Fruit fly (Drosophila melanogaster) whole organism, embryonic: ENCODE measurements around the gene Dcps.

ENCODE experiments used
- B-H2 ChIP-seq: fragments of 200-800 bp; sonication (Bioruptor generic); optimal IDR thresholded peaks from 2 replicates; lab custom pipeline; 2018; ENCODE audit warnings: missing biosample characterization, mild to moderate bottlenecking, missing genetic modification characterization
- C15 ChIP-seq: fragments of 200-800 bp; sonication (Bioruptor generic); IDR thresholded peaks from 3 replicates; pipeline ENCODE4 v1.3.6; 2022; ENCODE audit warnings: missing biosample characterization, missing genetic modification characterization
- CG10209 ChIP-seq: fragments of 200-800 bp; sonication (Bioruptor generic); optimal IDR thresholded peaks from 3 replicates; lab custom pipeline; 2017; ENCODE audit warnings: missing biosample characterization, mild to moderate bottlenecking, missing genetic modification characterization, missing genetic modification reagents
- CG10267 ChIP-seq: fragments of 200-800 bp; sonication (Bioruptor generic); optimal IDR thresholded peaks from 2 replicates; lab custom pipeline; 2018; ENCODE audit warnings: missing biosample characterization, mild to moderate bottlenecking, missing genetic modification characterization, moderate library complexity
- CG10431 ChIP-seq: fragments of 200-800 bp; sonication (Bioruptor generic); optimal IDR thresholded peaks from 3 replicates; lab custom pipeline; 2018; ENCODE audit warnings: missing biosample characterization, mild to moderate bottlenecking, missing genetic modification characterization
- CG12769 ChIP-seq: fragments of 200-800 bp; sonication (Bioruptor generic); optimal IDR thresholded peaks from 2 replicates; lab custom pipeline; 2019; ENCODE audit warnings: missing biosample characterization, mild to moderate bottlenecking, missing genetic modification characterization, moderate library complexity
- CG12942 ChIP-seq: fragments of 200-800 bp; sonication (Bioruptor generic); optimal IDR thresholded peaks from 3 replicates; lab custom pipeline; 2016; ENCODE audit warnings: missing biosample characterization, missing genetic modification characterization
- CG14014 ChIP-seq: fragments of 200-800 bp; sonication (Bioruptor generic); IDR thresholded peaks from 2 replicates; pipeline ENCODE4 v1.3.6; 2022; ENCODE audit warnings: missing biosample characterization, missing genetic modification characterization
- CG14965 ChIP-seq: fragments of 200-800 bp; sonication (Bioruptor generic); optimal IDR thresholded peaks from 2 replicates; lab custom pipeline; 2016; ENCODE audit warnings: missing biosample characterization, missing genetic modification characterization, borderline replicate concordance
- CG15011 ChIP-seq: fragments of 200-800 bp; sonication (Bioruptor generic); optimal IDR thresholded peaks from 3 replicates; lab custom pipeline; 2018; ENCODE audit warnings: missing biosample characterization, mild to moderate bottlenecking, missing genetic modification characterization
- CG18619 ChIP-seq: fragments of 200-800 bp; sonication (Bioruptor generic); optimal IDR thresholded peaks from 3 replicates; lab custom pipeline; 2017; ENCODE audit warnings: missing biosample characterization, mild to moderate bottlenecking, missing genetic modification characterization
- CG2678 ChIP-seq: fragments of 200-800 bp; sonication (Bioruptor generic); optimal IDR thresholded peaks from 3 replicates; lab custom pipeline; 2019; ENCODE audit warnings: missing biosample characterization, mild to moderate bottlenecking, missing genetic modification characterization, moderate library complexity
- CG34224 ChIP-seq: fragments of 200-800 bp; sonication (Bioruptor generic); IDR thresholded peaks from 3 replicates; pipeline ENCODE4 v1.3.6; 2022; ENCODE audit warnings: missing biosample characterization, missing genetic modification characterization; ENCODE audit not compliant: partially characterized antibody
- CG4328 ChIP-seq: fragments of 200-800 bp; sonication (Bioruptor generic); optimal IDR thresholded peaks from 3 replicates; lab custom pipeline; 2017; ENCODE audit warnings: missing biosample characterization, missing genetic modification reagents, missing genetic modification characterization
- CG4707 ChIP-seq: fragments of 200-800 bp; sonication (Bioruptor generic); optimal IDR thresholded peaks from 2 replicates; lab custom pipeline; 2018; ENCODE audit warnings: missing biosample characterization, mild to moderate bottlenecking, missing genetic modification characterization, moderate library complexity
- CG4730 ChIP-seq: fragments of 200-800 bp; sonication (Bioruptor generic); IDR thresholded peaks from 2 replicates; pipeline ENCODE4 v1.3.6; 2022; ENCODE audit warnings: missing biosample characterization, missing genetic modification characterization
- CG6254 ChIP-seq: fragments of 200-800 bp; sonication (Bioruptor generic); optimal IDR thresholded peaks from 3 replicates; lab custom pipeline; 2017; ENCODE audit warnings: mild to moderate bottlenecking, missing biosample characterization, missing genetic modification reagents, missing genetic modification characterization
- CG6854 ChIP-seq: fragments of 200-800 bp; sonication (Bioruptor generic); optimal IDR thresholded peaks from 3 replicates; lab custom pipeline; 2017; ENCODE audit warnings: missing biosample characterization, mild to moderate bottlenecking, missing genetic modification characterization
- CG8089 ChIP-seq: fragments of 200-800 bp; sonication (Bioruptor generic); optimal IDR thresholded peaks from 3 replicates; lab custom pipeline; 2016; ENCODE audit warnings: missing biosample characterization, missing genetic modification characterization
- CG8478 ChIP-seq: fragments of >200 bp; optimal IDR thresholded peaks from 2 replicates; lab custom pipeline; 2018
- CG8944 ChIP-seq: fragments of 200-800 bp; sonication (Bioruptor generic); optimal IDR thresholded peaks from 3 replicates; lab custom pipeline; 2016; ENCODE audit warnings: missing biosample characterization, missing genetic modification characterization
- CG9876 ChIP-seq: fragments of 200-800 bp; sonication (Bioruptor generic); optimal IDR thresholded peaks from 2 replicates; lab custom pipeline; 2016; ENCODE audit warnings: missing biosample characterization, missing genetic modification characterization
- CHES-1-like ChIP-seq: fragments of 200-800 bp; sonication (Bioruptor generic); optimal IDR thresholded peaks from 2 replicates; lab custom pipeline; 2016; ENCODE audit warnings: missing biosample characterization, missing genetic modification characterization
- Chrac-16 ChIP-seq: fragments of 200-800 bp; sonication (Bioruptor generic); optimal IDR thresholded peaks from 3 replicates; lab custom pipeline; 2016; ENCODE audit warnings: missing biosample characterization, missing genetic modification characterization
- Dll ChIP-seq: fragments of 200-800 bp; sonication (Bioruptor generic); IDR thresholded peaks from 4 replicates; pipeline ENCODE4 v1.3.6; 2022; ENCODE audit warnings: missing biosample characterization, missing genetic modification characterization; ENCODE audit not compliant: partially characterized antibody
- Doc2 ChIP-seq: fragments of 200-800 bp; sonication (Bioruptor generic); IDR thresholded peaks from 2 replicates; pipeline ENCODE4 v1.3.6; 2022; ENCODE audit warnings: missing biosample characterization, missing genetic modification characterization
- E2f2 ChIP-seq: fragments of 200-800 bp; sonication (Bioruptor generic); IDR thresholded peaks from 2 replicates; pipeline ENCODE4 v1.3.6; 2022; ENCODE audit warnings: missing biosample characterization, missing genetic modification characterization
- H15 ChIP-seq: fragments of 200-800 bp; sonication (Bioruptor generic); IDR thresholded peaks from 3 replicates; pipeline ENCODE4 v1.3.6; 2022; ENCODE audit warnings: missing biosample characterization, missing genetic modification characterization
- Hand ChIP-seq: fragments of 200-800 bp; sonication (Bioruptor generic); optimal IDR thresholded peaks from 2 replicates; lab custom pipeline; 2017; ENCODE audit warnings: mild to moderate bottlenecking, missing biosample characterization, missing genetic modification reagents, missing genetic modification characterization
- Hr78 ChIP-seq, 2 experiments: fragments of 200-800 bp in 1 of 2; fragments of >200 bp in 1 of 2; sonication (Bioruptor generic) in 1 of 2; optimal IDR thresholded peaks; 2 replicates each; lab custom pipeline; 2017 to 2019; ENCODE audit warnings: missing biosample characterization in 2 of 2, missing genetic modification characterization in 2 of 2, mild to moderate bottlenecking in 1 of 2, moderate library complexity in 1 of 2
- Hsf ChIP-seq: fragments of 200-800 bp; sonication (Bioruptor generic); optimal IDR thresholded peaks from 3 replicates; lab custom pipeline; 2016; ENCODE audit warnings: missing biosample characterization, missing genetic modification characterization
- Meics ChIP-seq: fragments of 200-800 bp; sonication (Bioruptor generic); optimal IDR thresholded peaks from 2 replicates; lab custom pipeline; 2017; ENCODE audit warnings: missing biosample characterization, mild to moderate bottlenecking, missing genetic modification characterization
- Neu2 ChIP-seq: fragments of 200-800 bp; sonication (Bioruptor generic); optimal IDR thresholded peaks from 3 replicates; lab custom pipeline; 2016; ENCODE audit warnings: missing biosample characterization, missing genetic modification characterization, borderline replicate concordance
- fd96Cb ChIP-seq: fragments of 200-800 bp; sonication (Bioruptor generic); optimal IDR thresholded peaks from 2 replicates; lab custom pipeline; 2018; ENCODE audit warnings: missing biosample characterization, mild to moderate bottlenecking, missing genetic modification characterization, moderate library complexity
- kay ChIP-seq: fragments of 200-800 bp; sonication (Bioruptor generic); optimal IDR thresholded peaks from 2 replicates; lab custom pipeline; 2016; ENCODE audit warnings: missing biosample characterization, missing genetic modification characterization
- kni ChIP-seq: fragments of 200-800 bp; sonication (Bioruptor generic); optimal IDR thresholded peaks from 3 replicates; lab custom pipeline; 2017; ENCODE audit warnings: mild to moderate bottlenecking, missing biosample characterization, missing genetic modification reagents, missing genetic modification characterization
- peb ChIP-seq: fragments of 200-800 bp; sonication (Bioruptor generic); IDR thresholded peaks from 2 replicates; pipeline ENCODE4 v1.3.6; 2022; ENCODE audit warnings: missing biosample characterization, missing genetic modification characterization
- row ChIP-seq: fragments of 200-800 bp; sonication (Bioruptor generic); IDR thresholded peaks from 3 replicates; pipeline ENCODE4 v1.3.6; 2022; ENCODE audit warnings: missing biosample characterization, missing genetic modification characterization
- shn ChIP-seq: fragments of 200-800 bp; sonication (Bioruptor generic); optimal IDR thresholded peaks from 3 replicates; lab custom pipeline; 2016; ENCODE audit warnings: missing biosample characterization, missing genetic modification characterization
- sima ChIP-seq: fragments of 200-800 bp; sonication (Bioruptor generic); optimal IDR thresholded peaks from 2 replicates; lab custom pipeline; 2016; ENCODE audit warnings: missing biosample characterization, missing genetic modification characterization
- so ChIP-seq: fragments of 200-800 bp; sonication (Bioruptor generic); IDR thresholded peaks from 3 replicates; pipeline ENCODE4 v1.3.6; 2022; ENCODE audit warnings: missing biosample characterization, missing genetic modification characterization
- sr ChIP-seq: fragments of 200-800 bp; sonication (Bioruptor generic); IDR thresholded peaks from 3 replicates; pipeline ENCODE4 v1.3.6; 2022; ENCODE audit warnings: missing biosample characterization, missing genetic modification characterization
- ssp ChIP-seq: fragments of 200-800 bp; sonication (Bioruptor generic); IDR thresholded peaks from 2 replicates; pipeline ENCODE4 v1.3.6; 2022; ENCODE audit warnings: missing biosample characterization, missing genetic modification characterization
- tna ChIP-seq: fragments of 200-800 bp; sonication (Bioruptor generic); IDR thresholded peaks from 2 replicates; pipeline ENCODE4 v1.3.6; 2022; ENCODE audit warnings: missing biosample characterization, missing genetic modification characterization; ENCODE audit not compliant: partially characterized antibody
- tx ChIP-seq: fragments of 200-800 bp; sonication (Bioruptor generic); optimal IDR thresholded peaks from 2 replicates; lab custom pipeline; 2016; ENCODE audit warnings: missing biosample characterization, missing genetic modification characterization
- unc-4 ChIP-seq: fragments of 200-800 bp; sonication (Bioruptor generic); IDR thresholded peaks from 2 replicates; pipeline ENCODE4 v1.3.6; 2022; ENCODE audit warnings: missing biosample characterization, missing genetic modification characterization; ENCODE audit not compliant: partially characterized antibody
- zen ChIP-seq: fragments of 200-800 bp; sonication (Bioruptor generic); optimal IDR thresholded peaks from 3 replicates; lab custom pipeline; 2018; ENCODE audit warnings: missing biosample characterization, mild to moderate bottlenecking, missing genetic modification characterization, moderate library complexity
- zf30C ChIP-seq: fragments of 200-800 bp; sonication (Bioruptor generic); optimal IDR thresholded peaks from 3 replicates; lab custom pipeline; 2018; ENCODE audit warnings: missing biosample characterization, mild to moderate bottlenecking, missing genetic modification characterization

Dcps gene

dm6 chr3R:5742278-5743196 lies 12.0 kb downstream of the Dcps start, which contains the start of the genes Sym and Madm (continued):
- TF ChIP-seq CG10267 (tag; lab: Kevin White, UChicago) (peak; percentile 55), CG12769 (tag; lab: Kevin White, UChicago) (no peak), peb (GFP tag; lab: Robert Waterston, UW) (no peak), Doc2 (GFP tag; lab: Robert Waterston, UW) (no peak), B-H2 (no peak), CG8944 (GFP tag; lab: Kevin White, UChicago) (peak; percentile 38), Neu2 (GFP tag; lab: Kevin White, UChicago) (peak; percentile 7), tx (peak; percentile 31), CG14965 (GFP tag; lab: Kevin White, UChicago) (no peak), kay (GFP tag; lab: Kevin White, UChicago) (peak; percentile 4), zf30C (GFP tag; lab: Kevin White, UChicago) (no peak), kni (no peak), CHES-1-like (GFP tag; lab: Kevin White, UChicago) (peak; percentile 54), so (0 out of 3 replicates have a peak, but pooled peaks have one; percentile 47), CG9876 (GFP tag; lab: Kevin White, UChicago) (peak; percentile 29), CG34224 (GFP tag; lab: Robert Waterston, UW) (peak; percentile 75), CG4707 (GFP tag; lab: Kevin White, UChicago) (no peak), fd96Cb (tag; lab: Kevin White, UChicago) (peak; percentile 23), Hr78 (GFP tag; optimal IDR thresholded peaks at IDR 0.05; lab: Kevin White, UChicago) (no peak), Chrac-16 (GFP tag; lab: Kevin White, UChicago) (peak; percentile 40), CG8089 (no peak), CG14014 (GFP tag; lab: Robert Waterston, UW) (no peak), CG6254 (GFP tag; lab: Kevin White, UChicago) (no peak), CG18619 (no peak), ssp (peak; percentile 60; the same call in 1 of the 2 replicates), CG8478 (lab: Kevin White, UChicago) (peak; percentile 64), sr (GFP tag; lab: Robert Waterston, UW) (peak; percentile 98), zen (peak; percentile 50), row (GFP tag; lab: Robert Waterston, UW) (peak; percentile 82), tna (GFP tag; lab: Robert Waterston, UW) (peak; percentile 56; the same call in 1 of the 2 replicates), unc-4 (GFP tag; lab: Robert Waterston, UW) (peak; percentile 81), CG10209 (no peak), CG2678 (tag; lab: Kevin White, UChicago) (no peak), sima (GFP tag; lab: Kevin White, UChicago) (no peak), Hand (no peak), CG4328 (no peak), CG15011 (GFP tag; lab: Kevin White, UChicago) (no peak), Meics (GFP tag; lab: Kevin White, UChicago) (peak; percentile 48), H15 (GFP tag; lab: Robert Waterston, UW) (no peak; the same call in 2 of the 3 replicates), Hsf (peak; percentile 55), CG6854 (no peak), CG4730 (GFP tag; lab: Robert Waterston, UW) (no peak), C15 (GFP tag; lab: Robert Waterston, UW) (no peak), E2f2 (GFP tag; lab: Robert Waterston, UW) (peak; percentile 44; the same call in 1 of the 2 replicates), Dll (GFP tag; lab: Robert Waterston, UW) (peak; percentile 88), shn (GFP tag; lab: Kevin White, UChicago) (peak; percentile 19), CG12942 (peak; percentile 4), CG10431 (no peak)
